3 worm cellular contexts compared by ENCODE assay signal in genomic region chrX:13380988-13381742, ce11.
TF ChIP-seq lines count a peak whose summit lies in the region.

No protein-coding gene starts in this region.

TF ChIP-seq in whole organism, L1 larva, 84 proteins besides CTCF, POLR2A, EP300 and RAD21:
- TF ChIP-seq Y116A8C.19 (tag; optimal IDR thresholded peaks at IDR 0.05; lab: Kevin White, UChicago; ENCODE audit: borderline replicate concordance) (no peak), nhr-19 (GFP tag; conservative IDR thresholded peaks at IDR 0.05; lab: Robert Waterston, UW) (no peak), nhr-237 (tag; optimal IDR thresholded peaks at IDR 0.05; lab: Kevin White, UChicago) (no peak), fkh-10 (GFP tag; optimal IDR thresholded peaks at IDR 0.05; lab: Kevin White, UChicago) (no peak), tlp-1 (tag; optimal IDR thresholded peaks at IDR 0.05; lab: Kevin White, UChicago) (no peak), ceh-82 (tag; optimal IDR thresholded peaks at IDR 0.05; lab: Kevin White, UChicago) (peak in 1 of 3 experiments; percentile 18), lin-14 (GFP tag; optimal IDR thresholded peaks at IDR 0.05; lab: Kevin White, UChicago) (peak; percentile 20), ztf-4 (tag; optimal IDR thresholded peaks at IDR 0.05; lab: Kevin White, UChicago) (no peak), fkh-8 (tag; optimal IDR thresholded peaks at IDR 0.05; lab: Kevin White, UChicago) (peak; percentile 33), egl-13 (tag; optimal IDR thresholded peaks at IDR 0.05; lab: Kevin White, UChicago) (no peak)

TF ChIP-seq in whole organism, L2 larva, 48 proteins besides CTCF, POLR2A, EP300 and RAD21:
- TF ChIP-seq unc-55 (GFP tag; optimal IDR thresholded peaks at IDR 0.05; lab: Kevin White, UChicago) (peak; percentile 36), nhr-129 (tag; optimal IDR thresholded peaks at IDR 0.05; lab: Kevin White, UChicago) (peak; percentile 35), Y55F3AM.14 (GFP tag; optimal IDR thresholded peaks at IDR 0.05; lab: Kevin White, UChicago) (no peak), C34F6.9 (tag; optimal IDR thresholded peaks at IDR 0.05; lab: Kevin White, UChicago) (no peak)

TF ChIP-seq in whole organism, L4 larva, 104 proteins besides CTCF, POLR2A, EP300 and RAD21:
- peak; percentile 0 for TF ChIP-seq hlh-30 (tag; optimal IDR thresholded peaks at IDR 0.05; lab: Kevin White, UChicago; ENCODE audit: insufficient read depth)
- no peak for TF ChIP-seq nhr-28 (tag; optimal IDR thresholded peaks at IDR 0.05; lab: Kevin White, UChicago)
- TF ChIP-seq zip-2 (tag; optimal IDR thresholded peaks at IDR 0.05; lab: Kevin White, UChicago) = peak; percentile 95
- TF ChIP-seq unc-62 (GFP tag; optimal IDR thresholded peaks at IDR 0.05 in 1 of 2; lab: Kevin White, UChicago) = peak in 1 of 2 experiments; percentile 29
- TF ChIP-seq unc-62 (tag; optimal IDR thresholded peaks at IDR 0.05; lab: Kevin White, UChicago) = no peak
- peak; percentile 95 for TF ChIP-seq aha-1 (tag; lab: Kevin White, UChicago)
- TF ChIP-seq ceh-82 (tag; optimal IDR thresholded peaks at IDR 0.05; lab: Kevin White, UChicago) = no peak
- no peak for TF ChIP-seq ceh-32 (tag; optimal IDR thresholded peaks at IDR 0.05; lab: Kevin White, UChicago; ENCODE audit: poor library complexity)
- TF ChIP-seq zfp-3 (GFP tag; conservative IDR thresholded peaks at IDR 0.05; lab: Robert Waterston, UW) = no peak
- no peak for TF ChIP-seq dmd-6 (GFP tag; IDR thresholded peaks at IDR 0.05; lab: Robert Waterston, UW)
- no peak for TF ChIP-seq dpl-1 (GFP tag; optimal IDR thresholded peaks at IDR 0.05; lab: Kevin White, UChicago)
- no peak for TF ChIP-seq lir-3 (tag; optimal IDR thresholded peaks at IDR 0.05; lab: Kevin White, UChicago)
- TF ChIP-seq Y5F2A.4 (GFP tag; optimal IDR thresholded peaks at IDR 0.05; lab: Kevin White, UChicago) = no peak
- TF ChIP-seq php-3 (GFP tag; IDR thresholded peaks at IDR 0.05; lab: Robert Waterston, UW) = no peak
- no peak for TF ChIP-seq daf-19 (GFP tag; conservative IDR thresholded peaks at IDR 0.05; lab: Robert Waterston, UW)
- TF ChIP-seq sdz-12 (GFP tag; optimal IDR thresholded peaks at IDR 0.05; lab: Kevin White, UChicago) = no peak
- TF ChIP-seq lin-29 (GFP tag; IDR thresholded peaks at IDR 0.05; lab: Robert Waterston, UW) = no peak
- TF ChIP-seq nhr-41 (GFP tag; IDR thresholded peaks at IDR 0.05; lab: Robert Waterston, UW) = no peak
- no peak for TF ChIP-seq spr-3 (GFP tag; optimal IDR thresholded peaks at IDR 0.05; lab: Kevin White, UChicago)

Comparison
In these comparisons a context has a peak if more than half of its experiments do, and no peak if none do; other contexts are left out.
1. Of the 29 proteins assayed by ChIP-seq in both whole organism, L4 larva and whole organism, L1 larva: peak only in whole organism, L4 larva: aha-1; only in whole organism, L1 larva: none; in both: none; in neither: 26; mixed calls (peak in some experiments, not most) for 2.